Fruit fly (Drosophila melanogaster): Measurements from ENCODE around the gene Smyd4-2.

Gene Smyd4-2

dm6 chr3L:12351440-12351839 lies 50.3 kb downstream of the Smyd4-2 start, which contains the start of gene CrzR (continued):
- TF ChIP-seq cas (GFP tag; IDR thresholded peaks at IDR 0.05) (no peak), CG7271 (tag; optimal IDR thresholded peaks at IDR 0.05) (no peak), sisA (GFP tag; IDR thresholded peaks at IDR 0.05) (no peak), CG2875 (GFP tag; optimal IDR thresholded peaks at IDR 0.05) (no peak), CG13775 (GFP tag; optimal IDR thresholded peaks at IDR 0.05) (no peak), Dbx (GFP tag; IDR thresholded peaks at IDR 0.05) (0 out of 3 replicates have a peak, but pooled peaks have one; percentile 11), CG9797 (GFP tag; optimal IDR thresholded peaks at IDR 0.05) (no peak), insv (GFP tag; optimal IDR thresholded peaks at IDR 0.05) (no peak), tll (GFP tag; optimal IDR thresholded peaks at IDR 0.05) (no peak)

DNA sequence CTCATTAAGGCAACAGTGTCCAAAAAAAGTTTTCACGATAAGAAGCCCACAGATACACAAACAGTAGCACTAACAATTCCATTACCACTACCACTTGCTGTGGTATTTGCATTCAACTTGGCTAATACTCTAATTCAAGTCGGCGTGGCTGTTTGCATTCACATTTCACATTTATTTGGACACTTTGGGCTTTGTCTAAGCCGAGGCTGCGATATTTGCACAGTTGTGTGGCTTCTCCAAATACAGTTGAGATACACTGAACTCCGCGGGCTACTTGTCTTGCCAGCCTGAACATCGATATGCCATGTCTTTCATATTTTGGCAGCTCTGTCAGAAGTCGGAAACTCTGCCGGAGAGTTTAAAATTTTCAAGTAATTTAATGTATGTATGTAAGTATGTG lies 51.4 kb downstream of the Smyd4-2 start:
- peak; percentile 79 for TF ChIP-seq Hmr (GFP tag; optimal IDR thresholded peaks at IDR 0.05)
- TF ChIP-seq Pdp1 (GFP tag; optimal IDR thresholded peaks at IDR 0.05): peak in 1 of 2 experiments; percentile 21
- peak; percentile 83 for TF ChIP-seq ATbp (GFP tag; optimal IDR thresholded peaks at IDR 0.05)
- peak; percentile 53 for TF ChIP-seq CG18011 (GFP tag; optimal IDR thresholded peaks at IDR 0.05)
- TF ChIP-seq CG9797 (GFP tag; optimal IDR thresholded peaks at IDR 0.05): no peak
- TF ChIP-seq CG2875 (GFP tag; optimal IDR thresholded peaks at IDR 0.05): peak; percentile 57
- TF ChIP-seq her (GFP tag; optimal IDR thresholded peaks at IDR 0.05): peak; percentile 33
- peak; percentile 55 for TF ChIP-seq Ets65A (GFP tag)
- TF ChIP-seq chif (GFP tag; optimal IDR thresholded peaks at IDR 0.05): no peak
- peak; percentile 32 for TF ChIP-seq CG18764 (GFP tag; optimal IDR thresholded peaks at IDR 0.05)
- peak; percentile 32 for TF ChIP-seq Bdp1 (GFP tag; optimal IDR thresholded peaks at IDR 0.05)
- peak; percentile 49; the same call in 1 of the 2 replicates for TF ChIP-seq CG11247 (GFP tag; IDR thresholded peaks at IDR 0.05)
- peak; percentile 33 for TF ChIP-seq Sox100B (GFP tag; optimal IDR thresholded peaks at IDR 0.05)
- TF ChIP-seq Med (GFP tag): peak; percentile 90
- peak; percentile 9 for TF ChIP-seq MTF-1 (GFP tag; optimal IDR thresholded peaks at IDR 0.05; ENCODE audit: borderline replicate concordance)
- TF ChIP-seq cwo (GFP tag; optimal IDR thresholded peaks at IDR 0.05): peak; percentile 16
- 0 out of 2 replicates have a peak, but pooled peaks have one; percentile 40 for TF ChIP-seq HLH3B (GFP tag; IDR thresholded peaks at IDR 0.05)
- TF ChIP-seq Sox102F (GFP tag; optimal IDR thresholded peaks at IDR 0.05): peak; percentile 37
- TF ChIP-seq CG34422 (GFP tag; IDR thresholded peaks at IDR 0.05): no peak
- no peak for TF ChIP-seq CG8281 (tag; optimal IDR thresholded peaks at IDR 0.05)
- no peak for TF ChIP-seq B-H1 (GFP tag; IDR thresholded peaks at IDR 0.05)
- TF ChIP-seq CG43689 (GFP tag; IDR thresholded peaks at IDR 0.05): peak; percentile 45
- peak; percentile 47 for TF ChIP-seq CG15514 (GFP tag; optimal IDR thresholded peaks at IDR 0.05)
- peak; percentile 2 for TF ChIP-seq ERR (GFP tag; optimal IDR thresholded peaks at IDR 0.05)
- TF ChIP-seq CG12659 (GFP tag; optimal IDR thresholded peaks at IDR 0.05): peak; percentile 14
- TF ChIP-seq crc (GFP tag; optimal IDR thresholded peaks at IDR 0.05): peak; percentile 34
- TF ChIP-seq tup (GFP tag; optimal IDR thresholded peaks at IDR 0.05): peak; percentile 14
- TF ChIP-seq CG1647 (GFP tag; optimal IDR thresholded peaks at IDR 0.05): peak; percentile 16
- TF ChIP-seq CG10209 (GFP tag; optimal IDR thresholded peaks at IDR 0.05): peak; percentile 52
- TF ChIP-seq NK7.1 (GFP tag; optimal IDR thresholded peaks at IDR 0.05): peak; percentile 40
- TF ChIP-seq gro (GFP tag; optimal IDR thresholded peaks at IDR 0.05): peak; percentile 7
- TF ChIP-seq Trl (optimal IDR thresholded peaks at IDR 0.05): no peak
- peak; percentile 64 for TF ChIP-seq Trl (GFP tag; optimal IDR thresholded peaks at IDR 0.05)
- TF ChIP-seq CG6765 (GFP tag; optimal IDR thresholded peaks at IDR 0.05): peak; percentile 21
- TF ChIP-seq CG15011 (GFP tag; optimal IDR thresholded peaks at IDR 0.05): peak; percentile 12
- no peak for TF ChIP-seq CG30403 (GFP tag; optimal IDR thresholded peaks at IDR 0.05)
- TF ChIP-seq CG3281 (GFP tag; optimal IDR thresholded peaks at IDR 0.05): peak; percentile 57
- TF ChIP-seq Dbx (GFP tag; IDR thresholded peaks at IDR 0.05): 0 out of 3 replicates have a peak, but pooled peaks have one; percentile 30
- TF ChIP-seq CG12071 (GFP tag; optimal IDR thresholded peaks at IDR 0.05): peak; percentile 53
- TF ChIP-seq odd (GFP tag; optimal IDR thresholded peaks at IDR 0.05): peak; percentile 19
- TF ChIP-seq sens (GFP tag): peak; percentile 72
- no peak for TF ChIP-seq CG8290 (GFP tag; optimal IDR thresholded peaks at IDR 0.05)
- peak in 1 of 2 experiments; percentile 85 for TF ChIP-seq CG8290 (tag; optimal IDR thresholded peaks at IDR 0.05)
